Fruit fly (Drosophila melanogaster): Measurements from ENCODE around the gene Tango4.
A peak's percentile ranks its signal among the peaks of the same experiment; 100 is the strongest.

The Tango4 gene

DNA sequence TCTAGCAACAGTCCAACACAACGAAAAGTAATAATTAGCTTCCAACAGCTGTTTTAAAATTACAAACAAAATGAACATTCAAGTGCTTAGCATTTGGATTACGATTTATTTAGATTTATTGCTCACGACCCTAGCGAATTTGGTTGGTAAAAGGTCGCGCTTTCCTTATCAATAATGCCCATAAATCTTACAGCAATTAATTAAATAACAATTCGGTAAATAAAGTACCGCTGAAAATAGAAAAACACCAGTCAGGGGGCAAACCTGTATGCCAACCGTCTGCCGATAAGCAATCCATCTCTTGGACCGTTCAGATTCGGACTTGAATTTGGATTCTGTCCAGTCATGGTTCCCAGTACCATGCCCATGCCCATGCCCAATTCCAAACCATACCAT, 7.8 kb upstream of the Tango4 start:
- TF ChIP-seq noc (tag; optimal IDR thresholded peaks at IDR 0.05) = peak; percentile 60

DNA sequence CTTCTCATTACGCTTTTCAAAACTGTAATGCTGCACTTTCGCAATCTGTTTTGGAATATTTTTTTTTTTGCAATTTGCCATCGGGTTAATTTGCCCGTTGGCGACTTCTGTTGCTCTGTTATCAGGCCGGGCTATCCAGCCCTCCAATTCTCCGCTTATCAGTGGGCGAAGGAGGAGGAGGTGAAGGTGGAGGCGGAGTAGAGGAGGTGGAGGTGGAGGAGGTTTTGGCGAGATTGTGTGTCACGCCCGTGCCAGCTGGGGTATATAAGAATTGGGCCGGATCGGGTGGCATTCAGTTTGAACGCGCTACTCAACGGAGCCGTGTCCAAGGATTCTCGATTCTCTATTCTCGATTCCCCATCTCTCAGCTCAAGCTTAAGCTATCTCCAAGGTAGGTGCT, 6.7 kb upstream of the Tango4 start:
- no peak for TF ChIP-seq noc (tag; optimal IDR thresholded peaks at IDR 0.05)

DNA sequence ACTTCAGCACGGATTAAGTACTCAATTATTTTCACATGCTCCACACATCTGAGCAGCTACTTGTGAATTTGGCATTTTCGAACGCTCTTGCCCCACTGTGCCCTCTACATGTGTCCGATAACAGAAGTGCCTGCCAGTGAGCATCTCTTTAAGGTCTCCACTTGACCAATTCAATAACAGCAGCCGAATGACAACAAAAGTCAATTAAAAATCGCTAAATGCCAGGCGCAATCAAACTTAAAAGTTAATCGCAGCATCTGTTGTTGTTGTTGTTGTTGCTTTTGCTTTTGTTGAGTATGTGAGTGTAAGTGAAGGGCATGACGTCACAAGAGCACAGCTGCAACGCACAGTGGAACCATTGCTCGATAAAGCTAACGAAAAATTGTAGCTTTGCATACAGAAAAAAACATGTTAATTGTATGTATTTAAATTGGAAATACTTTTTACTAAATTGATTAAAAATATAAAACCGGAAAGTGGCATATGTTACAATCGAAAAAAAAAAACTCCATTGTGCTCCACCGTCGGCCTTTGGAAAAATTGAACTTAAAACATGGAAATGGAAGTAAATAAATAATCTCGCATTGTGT, 6.0 kb upstream of the Tango4 start:
- no peak for TF ChIP-seq noc (tag; optimal IDR thresholded peaks at IDR 0.05)

DNA sequence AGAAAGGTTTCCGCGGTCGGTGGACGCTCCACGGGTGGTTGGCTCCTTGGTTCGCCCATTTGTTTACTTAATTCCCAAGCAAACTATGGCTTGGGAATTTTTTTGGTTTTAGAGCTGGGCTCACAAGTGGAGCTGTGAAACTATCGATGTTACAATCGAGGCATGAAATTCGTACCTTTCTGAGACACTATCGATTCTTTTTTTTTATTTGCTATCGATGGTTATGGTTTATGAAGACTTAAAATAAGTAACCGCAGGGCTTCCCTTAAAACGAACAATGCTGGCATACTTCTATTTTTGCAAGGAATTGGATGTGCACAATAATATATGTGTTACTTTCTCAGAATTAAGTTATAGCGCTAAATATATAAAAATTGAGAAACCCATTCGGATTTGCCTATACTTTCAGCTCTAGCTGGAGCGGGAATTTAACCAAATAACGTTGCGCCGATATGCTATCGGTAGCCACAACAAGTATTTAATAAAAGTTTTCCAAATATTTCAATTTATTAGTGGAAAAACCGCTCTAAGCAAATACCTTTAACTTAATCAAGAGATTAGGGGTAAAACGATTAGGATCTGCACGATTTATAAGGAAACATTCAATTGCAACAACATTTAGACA, 2.9 kb upstream of the Tango4 start, which contains the start of gene Chrac-16:
TSS of gene Chrac-16 (minus strand) at position 147 of the 625 bp plus-strand sequence.
- no peak for TF ChIP-seq noc (tag; optimal IDR thresholded peaks at IDR 0.05)

DNA sequence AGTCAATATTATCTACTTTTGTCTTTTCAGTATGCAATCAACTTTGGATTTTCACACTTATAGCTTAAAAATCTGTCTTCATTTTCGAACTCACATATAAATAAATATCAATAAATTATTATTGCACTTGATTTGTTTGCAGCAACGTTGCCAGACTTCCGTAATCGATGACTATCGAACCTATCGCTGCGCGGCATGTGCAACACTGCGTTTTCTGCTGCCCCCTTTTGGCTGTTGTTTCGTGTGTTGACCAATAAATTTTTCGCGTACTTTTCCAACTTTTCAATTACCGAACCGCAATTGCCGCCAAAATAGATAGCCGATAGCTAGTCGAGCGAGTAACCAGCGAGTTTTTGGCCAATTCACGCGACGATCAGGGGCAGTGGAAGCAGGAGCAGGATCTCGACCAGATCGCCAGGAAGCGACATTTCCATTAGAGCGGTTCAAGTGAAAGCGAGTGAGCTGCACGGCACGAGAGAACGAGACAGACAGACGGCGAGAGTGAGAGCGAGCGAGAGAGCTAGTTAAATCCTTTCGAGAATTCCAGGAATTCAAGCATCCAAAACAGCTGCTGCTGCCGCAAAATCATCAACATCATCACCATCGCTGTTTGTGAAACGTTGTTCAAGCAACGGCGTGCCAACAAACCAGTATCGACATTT, 2.3 kb upstream of the Tango4 start, which contains the start of gene Lsm12a:
TSS of gene Lsm12a (plus strand) at position 201 of the 662 bp plus-strand sequence.
- TF ChIP-seq noc (tag; optimal IDR thresholded peaks at IDR 0.05) = no peak

DNA sequence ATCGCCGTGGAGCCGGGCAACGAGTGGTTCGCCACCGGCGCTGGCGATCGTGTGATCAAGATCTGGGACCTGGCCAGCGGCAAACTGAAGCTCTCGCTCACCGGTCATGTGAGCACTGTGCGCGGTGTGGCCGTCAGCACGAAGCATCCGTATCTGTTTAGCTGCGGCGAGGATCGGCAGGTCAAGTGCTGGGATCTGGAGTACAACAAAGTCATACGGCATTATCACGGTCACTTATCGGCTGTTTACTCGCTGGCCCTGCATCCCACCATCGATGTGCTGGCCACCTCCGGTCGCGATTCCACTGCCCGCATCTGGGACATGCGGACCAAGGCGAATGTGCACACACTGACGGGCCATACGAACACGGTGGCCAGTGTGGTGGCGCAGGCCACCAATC, 882 bp downstream of the Tango4 start:
- TF ChIP-seq noc (tag; optimal IDR thresholded peaks at IDR 0.05) = no peak

DNA sequence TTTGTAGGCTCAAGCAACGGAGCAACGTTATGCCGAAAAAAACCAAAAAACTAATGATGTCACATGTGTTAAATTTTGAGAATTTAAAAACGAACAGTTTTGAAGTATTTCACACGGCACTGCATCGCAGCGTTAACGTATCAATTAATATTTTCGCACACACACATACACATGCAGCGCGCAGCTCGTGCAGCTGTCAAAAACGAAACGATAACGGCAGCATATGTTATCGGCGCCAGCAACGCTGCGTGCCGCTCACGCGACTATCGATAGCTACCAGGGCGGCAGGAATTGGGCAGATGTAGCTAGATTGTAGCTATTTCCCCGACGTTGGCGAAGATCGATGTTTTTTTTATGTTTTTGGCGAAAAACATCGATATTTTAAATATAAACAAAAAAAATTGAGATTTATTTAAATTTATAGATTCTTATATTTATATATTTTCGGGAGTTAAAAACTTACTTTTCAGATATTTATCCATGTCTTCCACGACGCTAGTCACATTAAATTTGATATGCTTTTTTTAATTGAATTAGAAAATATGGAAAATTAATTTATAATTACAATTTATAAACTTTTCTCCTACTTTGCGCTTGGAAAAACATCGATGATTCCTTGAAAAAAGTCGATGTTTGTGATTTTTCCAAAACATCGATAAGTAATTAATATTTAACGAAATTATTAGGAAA, 8.1 kb downstream of the Tango4 start, which contains the start of gene Usp7:
TSS of gene Usp7 (minus strand) at position 208 of the 690 bp plus-strand sequence.
- TF ChIP-seq noc (tag; optimal IDR thresholded peaks at IDR 0.05) = no peak

DNA sequence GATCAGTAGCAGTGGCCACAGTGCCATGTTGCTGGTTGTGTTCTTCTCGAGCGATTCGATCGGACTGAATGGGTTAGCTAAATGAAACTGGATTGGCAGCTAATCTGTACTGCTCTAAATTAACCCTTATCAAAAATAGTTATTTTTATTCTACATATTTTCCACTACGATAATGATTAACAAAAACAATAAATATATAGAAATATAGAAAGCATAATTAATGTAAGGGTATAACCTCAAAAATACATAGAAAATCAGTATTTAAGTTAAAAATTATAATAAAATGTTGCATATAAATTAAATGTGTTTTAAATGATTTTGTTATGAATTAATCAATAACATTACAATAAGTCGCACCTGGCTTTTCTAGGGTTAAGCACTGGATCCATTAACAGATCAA, 10.5 kb downstream of the Tango4 start, which contains the start of gene Cyp311a1:
TSS of gene Cyp311a1 (minus strand) at position 66 of the 400 bp plus-strand sequence.
- TF ChIP-seq noc (tag; optimal IDR thresholded peaks at IDR 0.05) = no peak

DNA sequence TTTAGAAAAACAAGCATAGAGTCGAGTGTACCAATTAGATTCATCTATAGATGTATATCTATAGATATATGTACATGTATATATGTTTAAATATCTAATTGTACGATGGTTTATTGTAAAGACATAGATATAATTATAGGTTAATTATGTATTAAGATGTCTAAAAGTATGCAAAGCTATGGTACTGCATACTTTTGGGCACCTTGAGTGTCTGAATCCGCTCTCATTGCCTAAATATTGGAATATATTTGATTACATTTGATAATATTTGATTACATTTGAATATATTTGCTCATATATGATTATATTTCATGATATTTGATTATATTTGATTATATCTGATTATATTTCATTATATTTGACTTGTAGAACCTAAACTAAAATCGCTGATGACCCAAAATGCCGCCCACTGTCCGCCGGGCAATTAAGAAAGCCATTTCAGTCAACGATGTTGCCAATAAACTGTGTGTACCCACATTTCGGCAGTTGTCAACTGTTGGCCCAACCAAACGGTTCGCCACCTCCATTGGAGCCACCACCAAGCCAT, 11.3 kb downstream of the Tango4 start, which contains the start of gene Cyp318a1:
TSS of gene Cyp318a1 (plus strand) at position 497 of the 547 bp plus-strand sequence.
- no peak for TF ChIP-seq noc (tag; optimal IDR thresholded peaks at IDR 0.05)

DNA sequence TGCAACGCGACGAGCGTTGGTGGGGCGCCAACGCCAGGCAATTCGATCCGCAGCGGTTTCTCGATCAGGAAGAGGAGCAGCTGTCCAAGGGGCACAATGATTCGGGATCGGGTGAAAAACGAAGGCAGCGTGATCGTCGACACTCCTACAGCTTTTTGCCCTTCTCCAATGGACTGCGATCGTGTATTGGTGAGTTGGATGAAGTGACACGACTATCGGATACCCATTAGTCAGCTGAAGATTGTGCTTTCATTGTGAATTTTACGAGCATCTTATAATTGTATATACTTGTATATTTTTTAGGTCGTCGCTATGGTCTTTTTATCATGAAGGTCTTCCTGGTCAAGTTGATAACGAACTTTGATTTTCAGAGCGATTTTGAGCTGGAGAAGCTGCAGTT, 13.8 kb downstream of the Tango4 start:
- no peak for TF ChIP-seq noc (tag; optimal IDR thresholded peaks at IDR 0.05)

DNA sequence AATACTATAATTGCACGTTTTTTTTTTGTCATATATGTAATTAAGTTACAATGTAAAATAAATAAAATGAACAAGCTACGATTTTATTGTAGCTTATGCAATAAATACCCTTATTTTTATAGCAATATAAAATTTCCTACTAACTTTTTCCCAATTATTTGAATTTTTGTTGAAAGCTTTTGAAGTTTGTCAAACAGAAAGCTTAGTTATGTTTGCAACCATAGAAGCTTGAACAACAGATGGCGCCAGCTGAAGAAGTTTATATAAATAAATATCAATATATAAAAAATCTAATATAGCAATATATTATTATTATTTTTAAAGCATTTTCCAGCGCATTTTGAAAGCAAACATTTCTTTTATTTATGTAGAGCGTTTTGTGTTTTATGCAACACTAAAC, 14.3 kb downstream of the Tango4 start:
- no peak for TF ChIP-seq noc (tag; optimal IDR thresholded peaks at IDR 0.05)

DNA sequence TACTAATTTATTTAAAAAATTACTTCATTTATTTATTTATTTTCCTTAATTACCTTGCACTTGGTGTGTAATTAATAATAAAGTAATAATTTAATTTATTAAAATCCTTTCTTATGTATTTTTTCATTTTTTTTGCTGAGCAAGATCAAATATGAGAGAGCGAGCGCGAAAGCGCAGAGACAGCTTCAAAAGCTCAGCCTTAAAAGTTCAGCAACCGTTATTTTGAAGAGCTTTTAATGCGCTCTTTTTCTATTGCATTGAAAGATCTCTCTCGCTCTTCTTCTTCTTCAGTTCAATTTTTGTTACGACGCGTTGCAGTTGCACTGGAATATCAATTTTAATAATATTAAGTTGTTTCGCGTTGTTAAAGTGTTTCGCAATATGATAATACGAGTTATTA, 22.5 kb downstream of the Tango4 start, which contains the start of gene Ten-a:
TSS of gene Ten-a (plus strand) at position 301 of the 400 bp plus-strand sequence.
- no peak for TF ChIP-seq noc (tag; optimal IDR thresholded peaks at IDR 0.05)

DNA sequence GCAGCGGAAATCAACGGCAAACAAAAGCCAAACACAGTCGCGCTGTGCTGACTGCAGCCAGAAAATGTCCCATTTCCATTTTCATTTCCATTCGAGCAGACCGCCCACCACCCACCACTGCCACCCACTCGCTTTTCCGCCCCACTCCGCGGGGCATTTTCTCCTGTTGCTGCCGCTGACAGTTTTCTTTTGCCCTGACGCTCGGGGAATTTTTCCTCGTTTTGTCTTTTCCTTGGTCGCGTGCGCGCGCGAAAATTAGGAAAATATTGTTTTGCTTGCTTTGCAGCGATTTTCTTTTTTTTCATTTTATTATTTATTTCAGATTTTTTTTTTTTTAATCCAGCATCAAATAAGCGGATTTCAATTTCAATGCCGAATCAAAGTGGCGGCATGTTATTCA, 29.4 kb downstream of the Tango4 start:
- TF ChIP-seq noc (tag; optimal IDR thresholded peaks at IDR 0.05) = no peak

DNA sequence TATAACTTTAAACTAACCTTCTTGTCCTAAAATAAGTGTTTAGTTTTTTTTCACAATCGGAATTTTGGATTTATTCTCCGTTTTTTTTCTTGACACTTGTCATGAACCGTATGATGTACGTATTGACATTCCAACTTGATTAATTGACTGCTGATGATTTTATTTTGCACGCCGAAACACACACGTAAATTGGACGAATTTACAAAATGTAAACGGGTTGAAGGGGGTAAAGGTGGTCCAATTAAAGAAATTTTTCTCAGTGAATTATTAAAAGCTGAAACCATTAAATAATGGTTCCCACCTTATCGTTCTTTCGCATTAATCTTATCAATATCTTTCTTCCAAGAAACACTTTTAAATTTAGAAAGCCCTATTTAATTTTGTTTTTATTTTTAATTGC, 35.7 kb downstream of the Tango4 start, which contains the start of gene Uch-L5R:
TSS of gene Uch-L5R (minus strand) at position 101 of the 400 bp plus-strand sequence.
- TF ChIP-seq noc (tag; optimal IDR thresholded peaks at IDR 0.05) = no peak

DNA sequence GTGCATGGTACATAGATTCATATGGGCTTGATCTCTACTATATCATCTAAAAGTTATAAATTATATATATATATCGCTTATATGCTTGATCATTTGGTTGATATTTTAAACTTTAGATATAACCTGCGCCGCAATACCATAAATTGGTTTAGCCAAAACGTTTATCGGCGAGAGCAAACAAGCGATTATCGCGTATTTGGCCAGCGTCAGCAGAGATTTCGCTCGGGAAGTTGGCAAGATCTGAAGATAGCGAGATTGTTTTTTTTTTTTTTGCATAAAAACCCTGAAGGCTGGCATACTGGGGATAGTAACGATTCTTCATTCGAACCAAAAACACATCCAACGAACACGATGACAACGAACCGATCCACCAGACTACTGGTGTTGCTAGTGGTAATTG, 38.6 kb downstream of the Tango4 start, which contains the start of gene Muc11A:
TSS of gene Muc11A (plus strand) at position 301 of the 400 bp plus-strand sequence.
- TF ChIP-seq noc (tag; optimal IDR thresholded peaks at IDR 0.05) = no peak

DNA sequence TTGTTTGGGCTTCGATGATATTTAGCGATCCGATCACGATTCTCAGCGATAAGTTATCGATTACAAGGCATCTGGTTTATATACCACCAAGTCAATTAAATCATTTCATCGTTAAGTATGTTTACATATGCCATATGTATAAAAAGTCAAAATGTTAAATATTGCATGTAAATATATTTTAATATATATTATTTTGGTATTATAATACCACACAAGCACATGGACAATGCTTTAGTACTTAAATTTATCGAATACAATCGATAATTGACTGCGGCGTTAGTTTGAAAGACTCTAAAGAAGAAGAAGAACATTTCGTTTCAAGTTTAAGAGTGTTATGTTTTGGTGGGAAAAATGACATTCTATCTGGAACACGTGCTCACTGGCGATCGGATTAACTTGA, 49.3 kb downstream of the Tango4 start, which contains the start of gene CG34323:
TSS of gene CG34323 (plus strand) at position 301 of the 400 bp plus-strand sequence.
- no peak for TF ChIP-seq noc (tag; optimal IDR thresholded peaks at IDR 0.05)

Measured in whole organism, larva.